Fruit fly (Drosophila melanogaster): ENCODE data around the gene frj.

The frj gene

dm6 chr2L:6465497-6465896 is 9.6 kb downstream of the frj start, which contains the start of gene Rchy1:
TSS of gene Rchy1 (minus strand) at chr2L:6465669.
- TF ChIP-seq dsf (GFP tag; optimal IDR thresholded peaks at IDR 0.05; ENCODE audit: borderline replicate concordance) (no peak), Rel (GFP tag; optimal IDR thresholded peaks at IDR 0.05) (no peak), Rel (tag; optimal IDR thresholded peaks at IDR 0.05) (peak; percentile 79), sage (GFP tag; optimal IDR thresholded peaks at IDR 0.05) (no peak), CG32264 (GFP tag; optimal IDR thresholded peaks at IDR 0.05) (no peak), tai (GFP tag; optimal IDR thresholded peaks at IDR 0.05) (no peak), dl (GFP tag; optimal IDR thresholded peaks at IDR 0.05; ENCODE audit: insufficient read depth in 1 of 2, partially characterized antibody in 2 of 2) (no peak), Myc (optimal IDR thresholded peaks at IDR 0.05) (no peak), rgr (GFP tag; optimal IDR thresholded peaks at IDR 0.05) (peak; percentile 49), jim (GFP tag; optimal IDR thresholded peaks at IDR 0.05) (no peak), Abd-B (GFP tag; optimal IDR thresholded peaks at IDR 0.05) (no peak), brk (GFP tag; optimal IDR thresholded peaks at IDR 0.05) (no peak), br (GFP tag; optimal IDR thresholded peaks at IDR 0.05) (no peak), ey (GFP tag; optimal IDR thresholded peaks at IDR 0.05) (no peak), Hr83 (GFP tag; optimal IDR thresholded peaks at IDR 0.05; ENCODE audit: poor library complexity, severe bottlenecking) (peak; percentile 45), dmrt93B (GFP tag; optimal IDR thresholded peaks at IDR 0.05) (no peak), N (GFP tag; optimal IDR thresholded peaks at IDR 0.05) (no peak), h (GFP tag; optimal IDR thresholded peaks at IDR 0.05) (peak; percentile 35), psq (GFP tag; optimal IDR thresholded peaks at IDR 0.05) (no peak), Dif (GFP tag; optimal IDR thresholded peaks at IDR 0.05; ENCODE audit: partially characterized antibody) (no peak)

- TF ChIP-seq rgr (GFP tag; optimal IDR thresholded peaks at IDR 0.05): peak; percentile 28
- no peak for TF ChIP-seq usp (GFP tag; optimal IDR thresholded peaks at IDR 0.05)
- TF ChIP-seq Myc (optimal IDR thresholded peaks at IDR 0.05): no peak
- TF ChIP-seq CG9705 (GFP tag; optimal IDR thresholded peaks at IDR 0.05): no peak
- no peak for TF ChIP-seq Dfd (GFP tag; optimal IDR thresholded peaks at IDR 0.05)
- no peak for TF ChIP-seq CG32264 (GFP tag; optimal IDR thresholded peaks at IDR 0.05)
- no peak for TF ChIP-seq dl (GFP tag; optimal IDR thresholded peaks at IDR 0.05; ENCODE audit: insufficient read depth in 1 of 2, partially characterized antibody in 2 of 2)
- TF ChIP-seq Jra (GFP tag; optimal IDR thresholded peaks at IDR 0.05): no peak
- peak; percentile 8 for TF ChIP-seq h (GFP tag; optimal IDR thresholded peaks at IDR 0.05)
- no peak for TF ChIP-seq Rel (GFP tag; optimal IDR thresholded peaks at IDR 0.05)
- peak; percentile 0 for TF ChIP-seq Rel (tag; optimal IDR thresholded peaks at IDR 0.05)
Observed at dm6 chr2L:6467509-6467908, 11.7 kb downstream of the frj start, which contains the start of gene HemK1. TSS of gene HemK1 (minus strand) at chr2L:6467698.

- no peak for TF ChIP-seq Dif (GFP tag; optimal IDR thresholded peaks at IDR 0.05; ENCODE audit: partially characterized antibody)
- no peak for TF ChIP-seq CG32264 (GFP tag; optimal IDR thresholded peaks at IDR 0.05)
- no peak for TF ChIP-seq jim (GFP tag; optimal IDR thresholded peaks at IDR 0.05)
- TF ChIP-seq dsf (GFP tag; optimal IDR thresholded peaks at IDR 0.05; ENCODE audit: borderline replicate concordance): no peak
- no peak for TF ChIP-seq sage (GFP tag; optimal IDR thresholded peaks at IDR 0.05)
- TF ChIP-seq N (GFP tag; optimal IDR thresholded peaks at IDR 0.05): no peak
- TF ChIP-seq Rel (GFP tag; optimal IDR thresholded peaks at IDR 0.05): no peak
- TF ChIP-seq Rel (tag; optimal IDR thresholded peaks at IDR 0.05): no peak
- no peak for TF ChIP-seq Hr78 (GFP tag; optimal IDR thresholded peaks at IDR 0.05)
- TF ChIP-seq Hnf4 (GFP tag; optimal IDR thresholded peaks at IDR 0.05): no peak
- TF ChIP-seq Jra (GFP tag; optimal IDR thresholded peaks at IDR 0.05): no peak
Observed at dm6 chr2L:6470100-6470644, 14.3 kb downstream of the frj start.

- TF ChIP-seq Vsx2 (GFP tag; optimal IDR thresholded peaks at IDR 0.05; ENCODE audit: partially characterized antibody) (no peak), br (GFP tag; optimal IDR thresholded peaks at IDR 0.05) (peak; percentile 30), Dfd (GFP tag; optimal IDR thresholded peaks at IDR 0.05) (no peak), dmrt93B (GFP tag; optimal IDR thresholded peaks at IDR 0.05) (no peak), Jra (GFP tag; optimal IDR thresholded peaks at IDR 0.05) (no peak), fru (GFP tag; optimal IDR thresholded peaks at IDR 0.05) (peak; percentile 50), Dif (GFP tag; optimal IDR thresholded peaks at IDR 0.05; ENCODE audit: partially characterized antibody) (peak; percentile 34), tai (GFP tag; optimal IDR thresholded peaks at IDR 0.05) (no peak), psq (GFP tag; optimal IDR thresholded peaks at IDR 0.05) (peak; percentile 13), HLH106 (tag; optimal IDR thresholded peaks at IDR 0.05) (peak; percentile 19), Hnf4 (GFP tag; optimal IDR thresholded peaks at IDR 0.05) (peak; percentile 8), ey (GFP tag; optimal IDR thresholded peaks at IDR 0.05) (peak; percentile 42), Mio (GFP tag; optimal IDR thresholded peaks at IDR 0.05) (no peak), brk (GFP tag; optimal IDR thresholded peaks at IDR 0.05) (no peak), Myc (optimal IDR thresholded peaks at IDR 0.05) (no peak), OdsH (GFP tag; optimal IDR thresholded peaks at IDR 0.05) (peak; percentile 38), lola (GFP tag; optimal IDR thresholded peaks at IDR 0.05) (no peak), Hr83 (GFP tag; optimal IDR thresholded peaks at IDR 0.05; ENCODE audit: poor library complexity, severe bottlenecking) (no peak), woc (GFP tag; optimal IDR thresholded peaks at IDR 0.05) (peak; percentile 60), CG32264 (GFP tag; optimal IDR thresholded peaks at IDR 0.05) (no peak), N (GFP tag; optimal IDR thresholded peaks at IDR 0.05) (no peak), GATAd (GFP tag; optimal IDR thresholded peaks at IDR 0.05) (no peak), foxo (GFP tag; optimal IDR thresholded peaks at IDR 0.05) (peak in 1 of 2 experiments; percentile 46), dsf (GFP tag; optimal IDR thresholded peaks at IDR 0.05; ENCODE audit: borderline replicate concordance) (no peak), dl (GFP tag; optimal IDR thresholded peaks at IDR 0.05; ENCODE audit: insufficient read depth in 1 of 2, partially characterized antibody in 2 of 2) (no peak), Abd-B (GFP tag; optimal IDR thresholded peaks at IDR 0.05) (no peak), Hr78 (GFP tag; optimal IDR thresholded peaks at IDR 0.05) (no peak), pan (optimal IDR thresholded peaks at IDR 0.05) (peak; percentile 44), usp (GFP tag; optimal IDR thresholded peaks at IDR 0.05) (no peak), rgr (GFP tag; optimal IDR thresholded peaks at IDR 0.05) (no peak), CrebA (GFP tag; optimal IDR thresholded peaks at IDR 0.05; ENCODE audit: borderline replicate concordance) (no peak)
Observed at dm6 chr2L:6471978-6472776, 16.3 kb downstream of the frj start.
